Worm (Caenorhabditis elegans): ENCODE results near the gene edg-1.

ce11 chrIV:11306548-11306947 is 14.1 kb upstream of the edg-1 start, which contains the start of gene B0035.13:
- TF ChIP-seq nhr-25 (tag; optimal IDR thresholded peaks at IDR 0.05) (no peak), aly-2 (tag; optimal IDR thresholded peaks at IDR 0.05) (no peak), unc-62 (GFP tag; optimal IDR thresholded peaks at IDR 0.05) (no peak), snpc-4 (tag; optimal IDR thresholded peaks at IDR 0.05) (no peak), nhr-12 (tag; optimal IDR thresholded peaks at IDR 0.05) (no peak), Y55F3AM.14 (GFP tag; optimal IDR thresholded peaks at IDR 0.05) (no peak), nhr-23 (tag; optimal IDR thresholded peaks at IDR 0.05) (no peak), elt-3 (tag; optimal IDR thresholded peaks at IDR 0.05) (no peak), ama-1 (optimal IDR thresholded peaks at IDR 0.05) (no peak), egl-27 (tag; optimal IDR thresholded peaks at IDR 0.05) (no peak)

Data from whole organism, L2 larva.